Fruit fly (Drosophila melanogaster) whole organism, embryonic: ENCODE data around the gene twf.

Experiments
- Blimp-1 ChIP-seq: fragments of 200-800 bp; sonication (Bioruptor generic); optimal IDR thresholded peaks from 3 replicates; lab custom pipeline; 2018; ENCODE audit warnings: missing biosample characterization, missing genetic modification characterization, mild to moderate bottlenecking, moderate library complexity, missing genetic modification reagents
- CG1024 ChIP-seq: fragments of 200-800 bp; sonication (Bioruptor generic); IDR thresholded peaks from 2 replicates; pipeline ENCODE4 v1.3.6; 2022; ENCODE audit warnings: missing biosample characterization, missing genetic modification characterization
- CG10565 ChIP-seq: fragments of 200-800 bp; sonication (Bioruptor generic); optimal IDR thresholded peaks from 3 replicates; lab custom pipeline; 2016; ENCODE audit warnings: missing biosample characterization, mild to moderate bottlenecking, missing genetic modification characterization
- CG10979 ChIP-seq: fragments of 200-800 bp; sonication (Bioruptor generic); optimal IDR thresholded peaks from 2 replicates; lab custom pipeline; 2018; ENCODE audit warnings: missing biosample characterization, mild to moderate bottlenecking, missing genetic modification characterization, moderate library complexity
- CG11093 ChIP-seq: fragments of 200-800 bp; sonication (Bioruptor generic); IDR thresholded peaks from 3 replicates; pipeline ENCODE4 v1.3.6; 2022; ENCODE audit warnings: missing biosample characterization, missing genetic modification characterization
- CG11696 ChIP-seq: fragments of 200-800 bp; sonication (Bioruptor generic); IDR thresholded peaks from 2 replicates; pipeline ENCODE4 v1.3.6; 2022; ENCODE audit warnings: missing biosample characterization, missing genetic modification characterization
- CG12104 ChIP-seq: fragments of 200-800 bp; sonication (Bioruptor generic); optimal IDR thresholded peaks from 3 replicates; lab custom pipeline; 2016; ENCODE audit warnings: missing biosample characterization, missing genetic modification characterization
- CG12744 ChIP-seq: fragments of 200-800 bp; sonication (Bioruptor generic); optimal IDR thresholded peaks from 2 replicates; lab custom pipeline; 2016; ENCODE audit warnings: missing biosample characterization, missing genetic modification characterization
- CG12769 ChIP-seq: fragments of 200-800 bp; sonication (Bioruptor generic); optimal IDR thresholded peaks from 2 replicates; lab custom pipeline; 2019; ENCODE audit warnings: missing biosample characterization, mild to moderate bottlenecking, missing genetic modification characterization, moderate library complexity
- CG13123 ChIP-seq: fragments of 200-800 bp; sonication (Bioruptor generic); optimal IDR thresholded peaks from 2 replicates; lab custom pipeline; 2016; ENCODE audit warnings: missing biosample characterization, missing genetic modification characterization
- CG13894 ChIP-seq: fragments of 200-800 bp; sonication (Bioruptor generic); optimal IDR thresholded peaks from 3 replicates; lab custom pipeline; 2018; ENCODE audit warnings: missing biosample characterization, mild to moderate bottlenecking, missing genetic modification characterization, moderate library complexity
- CG14667 ChIP-seq: fragments of 200-800 bp; sonication (Bioruptor generic); IDR thresholded peaks from 2 replicates; pipeline ENCODE4 v1.3.6; 2022; ENCODE audit warnings: missing biosample characterization, missing genetic modification characterization
- CG15601 ChIP-seq: fragments of 200-800 bp; sonication (Bioruptor generic); optimal IDR thresholded peaks from 3 replicates; lab custom pipeline; 2019; ENCODE audit warnings: missing biosample characterization, mild to moderate bottlenecking, missing genetic modification characterization, moderate library complexity
- CG1603 ChIP-seq: fragments of 200-800 bp; sonication (Bioruptor generic); optimal IDR thresholded peaks from 2 replicates; lab custom pipeline; 2019; ENCODE audit warnings: missing biosample characterization, mild to moderate bottlenecking, missing genetic modification characterization, moderate library complexity
- CG17361 ChIP-seq: fragments of 200-800 bp; sonication (Bioruptor generic); IDR thresholded peaks from 3 replicates; pipeline ENCODE4 v1.3.6; 2022; ENCODE audit warnings: missing biosample characterization, missing genetic modification characterization
- CG17802 ChIP-seq: fragments of 200-800 bp; sonication (Bioruptor generic); optimal IDR thresholded peaks from 2 replicates; lab custom pipeline; 2018; ENCODE audit warnings: missing biosample characterization, mild to moderate bottlenecking, missing genetic modification characterization, moderate library complexity
- CG2129 ChIP-seq: fragments of 200-800 bp; sonication (Bioruptor generic); IDR thresholded peaks from 2 replicates; pipeline ENCODE4 v1.3.6; 2022; ENCODE audit warnings: missing biosample characterization, missing genetic modification characterization; ENCODE audit not compliant: partially characterized antibody
- CG31365 ChIP-seq: fragments of 200-800 bp; sonication (Bioruptor generic); optimal IDR thresholded peaks from 2 replicates; lab custom pipeline; 2018; ENCODE audit warnings: missing biosample characterization, mild to moderate bottlenecking, missing genetic modification characterization
- CG3407 ChIP-seq: fragments of 200-800 bp; sonication (Bioruptor generic); optimal IDR thresholded peaks from 2 replicates; lab custom pipeline; 2018; ENCODE audit warnings: missing biosample characterization, mild to moderate bottlenecking, missing genetic modification characterization
- CG5953 ChIP-seq: fragments of 200-800 bp; sonication (Bioruptor generic); IDR thresholded peaks from 2 replicates; pipeline ENCODE4 v1.3.6; 2022; ENCODE audit warnings: missing biosample characterization, missing genetic modification characterization
- CG6254 ChIP-seq: fragments of 200-800 bp; sonication (Bioruptor generic); optimal IDR thresholded peaks from 3 replicates; lab custom pipeline; 2017; ENCODE audit warnings: mild to moderate bottlenecking, missing biosample characterization, missing genetic modification reagents, missing genetic modification characterization
- CG7357 ChIP-seq: fragments of 200-800 bp; sonication (Bioruptor generic); IDR thresholded peaks from 3 replicates; pipeline ENCODE4 v1.3.6; 2022; ENCODE audit warnings: missing biosample characterization, missing genetic modification characterization
- CG7745 ChIP-seq: fragments of 200-800 bp; sonication (Bioruptor generic); optimal IDR thresholded peaks from 2 replicates; lab custom pipeline; 2018; ENCODE audit warnings: missing biosample characterization, mild to moderate bottlenecking, missing genetic modification characterization, moderate library complexity
- CG8478 ChIP-seq: fragments of >200 bp; optimal IDR thresholded peaks from 2 replicates; lab custom pipeline; 2018
- Dek ChIP-seq: fragments of 200-800 bp; sonication (Bioruptor generic); optimal IDR thresholded peaks from 3 replicates; lab custom pipeline; 2019; ENCODE audit warnings: missing biosample characterization, mild to moderate bottlenecking, missing genetic modification characterization, moderate library complexity
- E2f1 ChIP-seq: fragments of 200-800 bp; sonication (Bioruptor generic); IDR thresholded peaks from 2 replicates; pipeline ENCODE4 v1.3.6; 2022; ENCODE audit warnings: missing biosample characterization, missing genetic modification characterization
- Gsc ChIP-seq: fragments of 200-800 bp; sonication (Bioruptor generic); IDR thresholded peaks from 2 replicates; pipeline ENCODE4 v1.3.6; 2022; ENCODE audit warnings: missing biosample characterization, missing genetic modification characterization
- HHEX ChIP-seq: fragments of 200-800 bp; sonication (Bioruptor generic); optimal IDR thresholded peaks from 3 replicates; lab custom pipeline; 2017; ENCODE audit warnings: missing biosample characterization, mild to moderate bottlenecking, missing genetic modification characterization, missing genetic modification reagents
- HLH4C ChIP-seq: fragments of 200-800 bp; sonication (Bioruptor generic); IDR thresholded peaks from 3 replicates; pipeline ENCODE4 v1.3.6; 2022; ENCODE audit warnings: missing biosample characterization, missing genetic modification characterization; ENCODE audit not compliant: partially characterized antibody
- Lim3 ChIP-seq: fragments of 200-800 bp; sonication (Bioruptor generic); IDR thresholded peaks from 2 replicates; pipeline ENCODE4 v1.3.6; 2022; ENCODE audit warnings: missing biosample characterization, missing genetic modification characterization
- Ravus ChIP-seq: fragments of 200-800 bp; sonication (Bioruptor generic); IDR thresholded peaks from 2 replicates; pipeline ENCODE4 v1.3.6; 2022; ENCODE audit warnings: missing biosample characterization, missing genetic modification characterization
- Side ChIP-seq: fragments of 200-800 bp; sonication (Bioruptor generic); optimal IDR thresholded peaks from 2 replicates; lab custom pipeline; 2016; ENCODE audit warnings: missing biosample characterization, missing genetic modification characterization
- Six4 ChIP-seq: fragments of 200-800 bp; sonication (Bioruptor generic); optimal IDR thresholded peaks from 2 replicates; lab custom pipeline; 2016; ENCODE audit warnings: missing biosample characterization, missing genetic modification characterization
- Sox100B ChIP-seq: fragments of 200-800 bp; sonication (Bioruptor generic); optimal IDR thresholded peaks from 3 replicates; lab custom pipeline; 2018; ENCODE audit warnings: missing biosample characterization, mild to moderate bottlenecking, missing genetic modification characterization
- Usf ChIP-seq: fragments of 200-800 bp; sonication (Bioruptor generic); optimal IDR thresholded peaks from 2 replicates; lab custom pipeline; 2017; ENCODE audit warnings: missing genotype, missing biosample characterization, missing genetic modification characterization
- br ChIP-seq: fragments of >200 bp; optimal IDR thresholded peaks from 2 replicates; lab custom pipeline; 2017
- gce ChIP-seq: fragments of 200-800 bp; sonication (Bioruptor generic); IDR thresholded peaks from 3 replicates; pipeline ENCODE4 v1.3.6; 2022; ENCODE audit warnings: missing biosample characterization, missing genetic modification characterization
- lilli ChIP-seq: fragments of 200-800 bp; sonication (Bioruptor generic); optimal IDR thresholded peaks from 3 replicates; lab custom pipeline; 2016; ENCODE audit warnings: missing biosample characterization, missing genetic modification characterization
- mirr ChIP-seq: fragments of 200-800 bp; sonication (Bioruptor generic); optimal IDR thresholded peaks from 3 replicates; lab custom pipeline; 2018; ENCODE audit warnings: missing biosample characterization, mild to moderate bottlenecking, missing genetic modification characterization
- otp ChIP-seq: fragments of 200-800 bp; sonication (Bioruptor generic); IDR thresholded peaks from 3 replicates; pipeline ENCODE4, ENCODE4 v1.3.6; 2022; ENCODE audit warnings: missing biosample characterization, missing genetic modification characterization
- peb ChIP-seq: fragments of 200-800 bp; sonication (Bioruptor generic); IDR thresholded peaks from 2 replicates; pipeline ENCODE4 v1.3.6; 2022; ENCODE audit warnings: missing biosample characterization, missing genetic modification characterization
- pho ChIP-seq: fragments of 200-800 bp; sonication (Bioruptor generic); optimal IDR thresholded peaks from 2 replicates; lab custom pipeline; 2016; ENCODE audit warnings: missing biosample characterization, missing genetic modification characterization
- ro ChIP-seq: fragments of 200-800 bp; sonication (Bioruptor generic); IDR thresholded peaks from 2 replicates; pipeline ENCODE4 v1.3.6; 2022; ENCODE audit warnings: missing biosample characterization, missing genetic modification characterization
- slbo ChIP-seq: fragments of 200-800 bp; sonication (Bioruptor generic); IDR thresholded peaks from 2 replicates; pipeline ENCODE4 v1.3.6; 2022; ENCODE audit warnings: missing biosample characterization, missing genetic modification characterization
- tin ChIP-seq: fragments of 200-800 bp; sonication (Bioruptor generic); optimal IDR thresholded peaks from 3 replicates; lab custom pipeline; 2016; ENCODE audit warnings: missing biosample characterization, missing genetic modification characterization
- tll ChIP-seq, 2 experiments: fragments of 200-800 bp in 1 of 2; fragments of >200 bp in 1 of 2; sonication (Bioruptor generic) in 1 of 2; optimal IDR thresholded peaks; 2 replicates each; lab custom pipeline; 2017 to 2019; ENCODE audit warnings: missing biosample characterization in 2 of 2, missing genetic modification characterization in 2 of 2, mild to moderate bottlenecking in 1 of 2, moderate library complexity in 1 of 2
- toy ChIP-seq: fragments of 200-800 bp; sonication (Bioruptor generic); IDR thresholded peaks from 2 replicates; pipeline ENCODE4 v1.3.6; 2022; ENCODE audit warnings: missing biosample characterization, missing genetic modification characterization
- trh ChIP-seq: fragments of 200-800 bp; sonication (Bioruptor generic); optimal IDR thresholded peaks from 2 replicates; lab custom pipeline; 2016; ENCODE audit warnings: missing biosample characterization, missing genetic modification characterization
- wek ChIP-seq: fragments of 200-800 bp; sonication (Bioruptor generic); optimal IDR thresholded peaks from 3 replicates; lab custom pipeline; 2018; ENCODE audit warnings: missing biosample characterization, mild to moderate bottlenecking, missing genetic modification characterization, moderate library complexity
- z ChIP-seq: fragments of 200-800 bp; sonication (Bioruptor generic); IDR thresholded peaks from 3 replicates; pipeline ENCODE4 v1.3.6; 2022; ENCODE audit warnings: missing biosample characterization, missing genetic modification characterization

Gene twf

DNA sequence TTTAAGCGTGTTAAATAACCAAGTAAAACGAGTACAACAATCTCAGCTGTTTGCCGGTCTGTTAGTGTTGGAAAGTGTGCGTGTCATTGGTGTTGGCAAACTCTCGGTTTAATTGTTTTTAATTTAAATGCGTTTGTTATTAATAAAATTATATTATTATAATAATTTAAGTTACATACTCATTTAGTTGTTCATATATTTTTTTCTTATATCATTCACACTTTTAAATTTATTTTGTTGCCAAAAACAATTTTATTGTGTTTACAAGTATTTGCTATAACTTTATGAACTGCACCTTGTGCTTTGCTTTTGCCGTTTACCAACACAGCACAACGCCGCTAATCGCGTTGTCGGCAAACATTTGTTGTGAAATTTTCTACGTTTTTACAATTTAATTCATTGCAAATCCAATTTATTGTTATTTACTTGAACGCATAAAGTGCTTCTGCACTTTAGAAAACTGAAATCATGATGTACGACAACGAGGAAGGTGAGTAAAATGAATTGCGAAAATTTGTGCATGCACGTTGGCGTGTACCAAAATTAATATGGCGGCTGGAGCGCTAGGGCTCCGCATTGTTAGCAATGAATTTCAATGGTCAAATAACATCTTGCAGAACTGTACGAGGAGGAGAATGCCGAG, 3.1 kb downstream of the twf start, which contains the start of the genes 140up and Polr2B (continued):
- TF ChIP-seq br (lab: Kevin White, UChicago), result no peak
- peak; percentile 97 for TF ChIP-seq CG17361 (GFP tag; lab: Robert Waterston, UW)
- peak; percentile 86 for TF ChIP-seq CG13894 (tag; lab: Kevin White, UChicago)
- TF ChIP-seq CG8478 (lab: Kevin White, UChicago), result no peak
- peak; percentile 90 for TF ChIP-seq Dek
- TF ChIP-seq Lim3 (GFP tag; lab: Robert Waterston, UW), result 0 out of 2 replicates have a peak, but pooled peaks have one; percentile 35
- TF ChIP-seq CG15601, result no peak
- peak; percentile 82 for TF ChIP-seq CG7357 (GFP tag; lab: Robert Waterston, UW)
- peak; percentile 86 for TF ChIP-seq CG13123 (GFP tag; lab: Kevin White, UChicago)
- TF ChIP-seq tll (GFP tag; optimal IDR thresholded peaks at IDR 0.05; lab: Kevin White, UChicago), result no peak
- no peak for TF ChIP-seq CG1603 (tag; lab: Kevin White, UChicago)
- TF ChIP-seq CG31365 (tag; lab: Kevin White, UChicago), result no peak
- TF ChIP-seq CG7745 (tag; lab: Kevin White, UChicago), result no peak
- TF ChIP-seq CG1024, result peak; percentile 80; the same call in 1 of the 2 replicates
- TF ChIP-seq E2f1 (GFP tag; lab: Robert Waterston, UW), result peak; percentile 93
- peak; percentile 97 for TF ChIP-seq slbo (GFP tag; lab: Robert Waterston, UW)
- peak; percentile 55 for TF ChIP-seq CG12744
- TF ChIP-seq wek (GFP tag; lab: Kevin White, UChicago), result no peak
- TF ChIP-seq HLH4C (GFP tag; lab: Robert Waterston, UW), result no peak
- TF ChIP-seq pho (GFP tag; lab: Kevin White, UChicago), result peak; percentile 80
- peak; percentile 80 for TF ChIP-seq Ravus (GFP tag; lab: Robert Waterston, UW)
- peak; percentile 92 for TF ChIP-seq HHEX (GFP tag; lab: Kevin White, UChicago)
- peak; percentile 69 for TF ChIP-seq CG11696 (GFP tag; lab: Robert Waterston, UW)
- peak; percentile 59 for TF ChIP-seq CG5953
- no peak for TF ChIP-seq CG12769 (tag; lab: Kevin White, UChicago)
- no peak for TF ChIP-seq CG2129 (GFP tag; lab: Robert Waterston, UW)
- peak; percentile 93 for TF ChIP-seq CG12104 (GFP tag; lab: Kevin White, UChicago)
- no peak for TF ChIP-seq z (GFP tag; lab: Robert Waterston, UW)
- TF ChIP-seq CG3407 (GFP tag; lab: Kevin White, UChicago), result peak; percentile 86
- peak; percentile 85 for TF ChIP-seq toy
- TF ChIP-seq CG17802 (tag; lab: Kevin White, UChicago), result peak; percentile 76
- TF ChIP-seq otp (GFP tag; lab: Robert Waterston, UW), result peak; percentile 76; the same call in 2 of the 3 replicates
- peak; percentile 85 for TF ChIP-seq Usf (GFP tag; lab: Kevin White, UChicago)
- TF ChIP-seq CG11093 (GFP tag; lab: Robert Waterston, UW), result peak; percentile 84
- TF ChIP-seq Sox100B (GFP tag; lab: Kevin White, UChicago), result peak; percentile 93
- TF ChIP-seq Six4 (GFP tag; lab: Kevin White, UChicago), result peak; percentile 89
- peak; percentile 86 for TF ChIP-seq CG14667 (GFP tag; lab: Robert Waterston, UW)
- peak; percentile 69 for TF ChIP-seq Side (GFP tag; lab: Kevin White, UChicago)
- TF ChIP-seq Gsc (GFP tag; lab: Robert Waterston, UW), result peak; percentile 53; the same call in 1 of the 2 replicates
- peak; percentile 89 for TF ChIP-seq lilli (GFP tag; lab: Kevin White, UChicago)
- peak; percentile 76 for TF ChIP-seq CG6254 (GFP tag; lab: Kevin White, UChicago)
- peak; percentile 84 for TF ChIP-seq trh
- TF ChIP-seq tin (GFP tag; lab: Kevin White, UChicago), result peak; percentile 94
- peak; percentile 56 for TF ChIP-seq CG10565 (GFP tag; lab: Kevin White, UChicago)
- peak; percentile 57; the same call in 1 of the 2 replicates for TF ChIP-seq ro (GFP tag; lab: Robert Waterston, UW)
- TF ChIP-seq CG10979 (tag; lab: Kevin White, UChicago), result peak; percentile 90
- TF ChIP-seq mirr (GFP tag; lab: Kevin White, UChicago), result peak; percentile 47
- peak; percentile 91 for TF ChIP-seq Blimp-1 (GFP tag; lab: Kevin White, UChicago)
- peak; percentile 63; the same call in 2 of the 3 replicates for TF ChIP-seq gce
- peak; percentile 81 for TF ChIP-seq peb
